Worm (Caenorhabditis elegans) whole organism, L4/young adult: ENCODE data around the gene R09H10.2.
"Not testable (repeated sequence)": the region's sequence is repeated elsewhere in the genome, so short reads cannot be mapped to it uniquely, and the experiment has no call there.

Experiments used
- W03F9.2 ChIP-seq: fragments of 150-350 bp; optimal IDR thresholded peaks from 2 replicates; lab custom pipeline; 2014; ENCODE audit warnings: missing biosample characterization, missing genetic modification characterization
- dao-5 ChIP-seq: sonication (generic microtip); optimal IDR thresholded peaks from 2 replicates; lab custom pipeline; 2016; ENCODE audit warnings: missing genotype, missing genetic modification characterization, moderate library complexity, missing compliant biosample characterization
- him-1 ChIP-seq: sonication (generic microtip); optimal IDR thresholded peaks from 2 replicates; lab custom pipeline; 2016; ENCODE audit warnings: missing genotype, missing genetic modification reagents, missing genetic modification characterization, missing compliant biosample characterization

Gene R09H10.2

DNA sequence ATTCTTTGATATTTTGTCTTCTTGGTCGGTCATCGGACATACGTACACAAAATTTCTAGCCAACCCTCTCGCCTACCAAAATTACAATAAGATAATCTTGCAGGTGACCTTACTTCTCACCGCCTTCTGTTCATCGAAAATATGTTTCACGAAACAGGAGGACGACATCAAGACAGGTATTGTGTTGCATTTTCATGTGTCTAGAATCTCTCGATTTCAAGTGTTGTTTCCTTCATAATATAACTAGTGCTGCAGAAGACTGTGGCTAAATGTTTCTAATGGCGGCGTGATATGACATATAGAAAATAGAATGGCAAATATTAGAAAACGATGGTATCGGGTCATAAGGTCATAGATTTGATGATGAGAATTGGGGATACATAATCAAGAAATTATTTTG lies 14.4 kb downstream of the R09H10.2 start:
- TF ChIP-seq W03F9.2 (tag; lab: Kevin White, UChicago): no peak
- no peak for TF ChIP-seq dao-5
- no peak for TF ChIP-seq him-1 (tag; lab: Kevin White, UChicago)

DNA sequence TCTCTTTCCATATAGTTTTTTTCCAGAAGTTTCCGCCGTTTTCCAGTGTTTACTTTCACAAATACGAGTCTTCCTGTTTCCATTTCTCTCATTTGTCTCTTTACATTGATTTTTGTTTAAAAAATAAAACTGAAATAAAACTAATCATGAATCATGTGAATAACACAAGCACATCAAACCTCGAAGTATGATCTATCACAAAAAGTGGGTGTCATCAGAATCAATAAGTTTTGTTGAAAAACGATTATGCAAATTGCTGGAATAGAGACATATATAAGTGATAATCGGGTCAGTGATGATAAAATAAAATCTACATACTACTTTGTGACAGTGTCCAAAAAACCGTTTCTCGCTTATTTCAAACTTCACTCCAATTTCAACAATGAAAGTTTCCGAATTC lies 18.1 kb downstream of the R09H10.2 start, which contains the start of gene R09H10.7:
TSS of gene R09H10.7 (plus strand) at position 301 of the 400 bp plus-strand sequence.
- TF ChIP-seq him-1 (tag; lab: Kevin White, UChicago): no peak
- no peak for TF ChIP-seq dao-5
- no peak for TF ChIP-seq W03F9.2 (tag; lab: Kevin White, UChicago)

DNA sequence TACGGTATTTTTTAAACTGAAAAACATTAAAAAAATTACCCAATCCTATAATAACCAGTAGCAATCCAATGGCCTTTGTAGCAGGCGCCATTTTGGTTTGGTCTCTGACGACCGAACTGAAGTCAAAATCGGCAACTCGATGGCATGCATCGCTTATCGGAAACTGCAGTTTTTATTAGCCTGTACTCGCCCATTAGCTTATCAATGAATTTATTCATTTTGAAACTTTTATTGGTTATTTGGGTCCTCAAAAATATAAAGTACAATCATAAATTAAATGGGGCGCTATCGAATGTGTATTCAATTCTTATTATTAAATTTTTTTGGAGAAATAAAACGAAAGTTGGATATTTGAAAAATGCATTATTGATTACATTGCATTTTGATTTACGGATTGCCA lies 26.0 kb downstream of the R09H10.2 start, which contains the start of gene R09H10.5:
TSS of gene R09H10.5 (minus strand) at position 106 of the 400 bp plus-strand sequence.
- TF ChIP-seq dao-5 (no peak), him-1 (tag; lab: Kevin White, UChicago) (no peak), W03F9.2 (tag; lab: Kevin White, UChicago) (no peak)

DNA sequence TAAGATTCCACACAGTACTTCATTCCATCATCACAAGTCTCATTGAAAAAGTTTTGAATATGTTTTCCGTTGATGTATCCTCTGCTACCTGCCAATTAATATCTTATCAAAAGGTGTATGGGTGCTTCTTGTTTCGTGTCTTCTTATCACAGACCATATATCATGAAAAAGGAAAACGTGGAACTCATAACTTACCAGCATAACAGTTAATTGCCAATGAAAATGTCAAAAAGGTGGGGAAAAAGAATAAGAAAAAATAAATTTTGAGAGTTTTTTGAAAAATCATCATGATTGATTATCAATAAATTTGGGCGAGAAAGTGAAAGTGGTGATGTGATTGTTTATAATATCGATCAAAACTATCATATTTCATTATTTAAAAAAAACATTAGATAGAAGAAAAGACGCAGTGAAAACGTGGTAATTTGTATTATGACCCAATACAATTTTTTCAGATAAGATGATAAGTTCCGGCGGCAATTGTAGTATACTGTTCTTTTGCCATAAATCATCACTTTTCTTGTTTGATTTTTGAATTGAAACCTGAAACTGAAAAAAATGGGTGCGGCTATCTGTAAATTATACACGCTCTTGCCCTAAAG lies 28.3 kb downstream of the R09H10.2 start, which contains the start of gene F56C4.4:
TSS of gene F56C4.4 (minus strand) at position 315 of the 602 bp plus-strand sequence.
- TF ChIP-seq dao-5 (no peak), him-1 (tag; lab: Kevin White, UChicago) (no peak), W03F9.2 (tag; lab: Kevin White, UChicago) (no peak)

DNA sequence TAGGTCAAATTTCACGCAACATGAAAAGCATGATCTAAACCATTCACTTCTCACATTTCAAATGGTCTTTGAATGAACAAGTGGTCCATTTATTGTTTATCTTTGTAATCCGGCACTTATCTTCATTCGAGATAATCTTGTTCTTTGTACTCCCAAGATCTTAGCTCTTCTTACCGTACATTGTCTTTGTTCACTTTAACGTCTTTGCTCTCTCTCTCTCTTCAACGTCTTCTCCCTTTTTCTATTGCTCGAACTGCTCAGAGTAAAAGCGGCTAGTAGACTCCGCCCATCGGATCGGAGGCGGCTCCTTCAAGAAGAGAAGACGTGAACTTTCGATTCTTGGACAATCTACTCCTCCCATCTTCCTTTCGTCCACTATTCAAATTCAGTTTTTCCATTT lies 33.9 kb downstream of the R09H10.2 start, which contains the start of gene F56C4.1:
TSS of gene F56C4.1 (plus strand) at position 301 of the 400 bp plus-strand sequence.
- TF ChIP-seq dao-5 (no peak), him-1 (tag; lab: Kevin White, UChicago) (no peak), W03F9.2 (tag; lab: Kevin White, UChicago) (no peak)

DNA sequence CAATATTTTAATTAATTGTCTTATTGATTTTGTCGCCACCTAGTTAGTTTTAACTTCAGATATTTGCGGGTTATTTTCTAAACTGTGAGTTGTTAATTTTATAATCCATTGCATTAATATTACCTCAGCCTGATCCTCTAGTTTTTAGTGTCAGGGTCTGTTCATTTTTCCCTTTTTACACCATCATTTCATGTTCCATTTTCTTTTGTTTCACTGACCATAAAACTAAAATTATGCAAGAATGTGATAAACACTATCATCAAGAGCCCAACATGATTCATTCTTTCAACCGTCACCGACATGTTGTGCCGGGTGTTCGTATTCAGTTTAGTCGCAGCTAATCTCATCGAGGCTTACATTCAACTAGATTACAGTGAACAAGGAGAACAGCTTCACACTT lies 36.2 kb downstream of the R09H10.2 start, which contains the start of gene F56C4.2:
TSS of gene F56C4.2 (plus strand) at position 301 of the 400 bp plus-strand sequence.
- TF ChIP-seq dao-5 (no peak), him-1 (tag; lab: Kevin White, UChicago) (no peak), W03F9.2 (tag; lab: Kevin White, UChicago) (no peak)

DNA sequence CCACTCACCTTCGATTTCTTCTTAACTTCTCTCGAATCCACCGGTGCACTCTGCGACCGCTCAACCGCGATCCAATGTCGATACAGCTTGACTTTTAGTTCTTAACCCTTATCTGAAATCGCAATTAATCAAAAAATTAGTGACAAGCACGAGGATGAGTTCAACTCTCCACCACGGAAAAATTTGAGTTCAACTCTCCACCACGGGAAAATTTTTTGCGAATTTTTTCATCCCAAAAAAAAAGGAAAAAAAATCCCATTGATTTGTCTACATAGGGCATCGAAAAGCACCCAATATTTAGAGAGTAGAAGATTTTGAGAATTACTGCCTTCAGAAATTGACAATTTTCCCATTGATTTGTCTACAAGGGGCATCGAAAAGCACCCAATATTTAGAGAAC lies 51.3 kb downstream of the R09H10.2 start, which contains the start of gene glb-19:
TSS of gene glb-19 (minus strand) at position 101 of the 400 bp plus-strand sequence.
- not testable (repeated sequence) for TF ChIP-seq him-1 (tag; lab: Kevin White, UChicago); dao-5; W03F9.2 (tag; lab: Kevin White, UChicago)
